Worm (Caenorhabditis elegans): ENCODE data around the gene Y66D12A.10.

Gene Y66D12A.10

ce11 chrIII:11565602-11566001, at the start of gene Y66D12A.10:
Y66D12A.10 (plus strand) TSS chrIII:11565874.
- TF ChIP-seq lag-1 (GFP tag; IDR thresholded peaks at IDR 0.05) (no peak), F39B2.1 (GFP tag; IDR thresholded peaks at IDR 0.05) (no peak), efl-1 (GFP tag; optimal IDR thresholded peaks at IDR 0.05) (peak; percentile 79), atf-7 (tag; optimal IDR thresholded peaks at IDR 0.05) (no peak), F33H1.4 (GFP tag; IDR thresholded peaks at IDR 0.05) (0 out of 2 replicates have a peak, but pooled peaks have one; percentile 11), dpl-1 (GFP tag; optimal IDR thresholded peaks at IDR 0.05) (peak; percentile 68), nfya-1 (tag; optimal IDR thresholded peaks at IDR 0.05; ENCODE audit: borderline replicate concordance, insufficient read depth) (no peak), lin-54 (GFP tag; optimal IDR thresholded peaks at IDR 0.05) (peak; percentile 94), zim-3 (tag; optimal IDR thresholded peaks at IDR 0.05) (no peak), sptf-2 (GFP tag; optimal IDR thresholded peaks at IDR 0.05) (no peak), mcd-1 (GFP tag; IDR thresholded peaks at IDR 0.05) (peak; percentile 87), hrde-1 (tag; optimal IDR thresholded peaks at IDR 0.05; ENCODE audit: borderline replicate concordance) (no peak), lin-35 (GFP tag; optimal IDR thresholded peaks at IDR 0.05) (peak in 1 of 3 experiments; percentile 84), ceh-58 (GFP tag; IDR thresholded peaks at IDR 0.05) (no peak), rec-8 (tag; optimal IDR thresholded peaks at IDR 0.05) (no peak), F23B12.7 (tag; optimal IDR thresholded peaks at IDR 0.05; ENCODE audit: insufficient read depth) (peak; percentile 23), K11D2.4 (GFP tag; IDR thresholded peaks at IDR 0.05) (no peak)

- TF ChIP-seq D2030.7 (GFP tag; IDR thresholded peaks at IDR 0.05) = peak; percentile 12; the same call in 1 of the 2 replicates
- TF ChIP-seq hsf-1 (GFP tag; IDR thresholded peaks at IDR 0.05) = peak; percentile 67; the same call in 1 of the 2 replicates
- peak; percentile 86 for TF ChIP-seq madf-6 (GFP tag; IDR thresholded peaks at IDR 0.05)
- peak; percentile 31 for TF ChIP-seq F33H1.4 (GFP tag; IDR thresholded peaks at IDR 0.05)
- peak; percentile 73 for TF ChIP-seq madf-8 (GFP tag; conservative IDR thresholded peaks at IDR 0.05)
- peak; percentile 74 for TF ChIP-seq efl-1 (GFP tag; optimal IDR thresholded peaks at IDR 0.05)
- peak; percentile 48 for TF ChIP-seq dpl-1 (GFP tag; optimal IDR thresholded peaks at IDR 0.05)
- no peak for TF ChIP-seq cebp-1 (GFP tag; IDR thresholded peaks at IDR 0.05)
- no peak for TF ChIP-seq cebp-1 (tag; optimal IDR thresholded peaks at IDR 0.05)
- TF ChIP-seq ztf-18 (tag; optimal IDR thresholded peaks at IDR 0.05) = no peak
- peak; percentile 39; the same call in 1 of the 2 replicates for TF ChIP-seq ceh-91 (GFP tag; IDR thresholded peaks at IDR 0.05)
Observed at ce11 chrIII:11523504-11524025, 42.1 kb upstream of the Y66D12A.10 start, which contains the start of the genes Y66D12A.16 and such-1. Y66D12A.16 (plus strand) TSS chrIII:11523554. such-1 (minus strand) TSS chrIII:11523759.

- no peak for TF ChIP-seq T07F8.4 (tag; optimal IDR thresholded peaks at IDR 0.05)
- TF ChIP-seq F49E8.2 (tag; optimal IDR thresholded peaks at IDR 0.05; ENCODE audit: insufficient read depth) = peak; percentile 74
- peak; percentile 60; the same call in 1 of the 2 replicates for TF ChIP-seq ceh-91 (GFP tag; IDR thresholded peaks at IDR 0.05)
- peak; percentile 97 for TF ChIP-seq F33H1.4 (GFP tag; IDR thresholded peaks at IDR 0.05)
- no peak for TF ChIP-seq ztf-28 (GFP tag; IDR thresholded peaks at IDR 0.05)
- TF ChIP-seq ceh-100 (GFP tag; IDR thresholded peaks at IDR 0.05) = peak; percentile 52; the same call in 1 of the 2 replicates
- TF ChIP-seq ama-1 (optimal IDR thresholded peaks at IDR 0.05) = no peak
- no peak for TF ChIP-seq ama-1 (GFP tag; optimal IDR thresholded peaks at IDR 0.05)
- no peak for TF ChIP-seq lsy-27 (tag; optimal IDR thresholded peaks at IDR 0.05; ENCODE audit: borderline replicate concordance, insufficient read depth)
- TF ChIP-seq Y95B8A.8 (GFP tag; IDR thresholded peaks at IDR 0.05) = 0 out of 2 replicates have a peak, but pooled peaks have one; percentile 41
- TF ChIP-seq unc-130 (GFP tag; optimal IDR thresholded peaks at IDR 0.05) = no peak
- peak; percentile 42; the same call in 1 of the 2 replicates for TF ChIP-seq dox-1 (GFP tag; IDR thresholded peaks at IDR 0.05)
- no peak for TF ChIP-seq C17E4.6 (GFP tag; IDR thresholded peaks at IDR 0.05)
- no peak for TF ChIP-seq B0019.2 (GFP tag; conservative IDR thresholded peaks at IDR 0.05)
- no peak for TF ChIP-seq F10E7.11 (tag; optimal IDR thresholded peaks at IDR 0.05)
- TF ChIP-seq pha-4 (tag; optimal IDR thresholded peaks at IDR 0.05) = no peak
- peak; percentile 85 for TF ChIP-seq lin-54 (GFP tag; optimal IDR thresholded peaks at IDR 0.05)
- TF ChIP-seq hsf-1 (GFP tag; IDR thresholded peaks at IDR 0.05) = 0 out of 2 replicates have a peak, but pooled peaks have one; percentile 54
- TF ChIP-seq repo-1 (tag; optimal IDR thresholded peaks at IDR 0.05) = no peak
- no peak for TF ChIP-seq bed-1 (GFP tag; IDR thresholded peaks at IDR 0.05)
- TF ChIP-seq bed-2 (GFP tag; IDR thresholded peaks at IDR 0.05) = no peak
- peak; percentile 94 for TF ChIP-seq hmg-1.2 (GFP tag; IDR thresholded peaks at IDR 0.05)
- TF ChIP-seq attf-5 (GFP tag; optimal IDR thresholded peaks at IDR 0.05) = no peak
Observed at ce11 chrIII:11524073-11524472, 41.6 kb upstream of the Y66D12A.10 start.

Measured in whole organism, young adult.